Worm (Caenorhabditis elegans): Measurements from ENCODE around the gene ttbk-6.

Gene ttbk-6

DNA sequence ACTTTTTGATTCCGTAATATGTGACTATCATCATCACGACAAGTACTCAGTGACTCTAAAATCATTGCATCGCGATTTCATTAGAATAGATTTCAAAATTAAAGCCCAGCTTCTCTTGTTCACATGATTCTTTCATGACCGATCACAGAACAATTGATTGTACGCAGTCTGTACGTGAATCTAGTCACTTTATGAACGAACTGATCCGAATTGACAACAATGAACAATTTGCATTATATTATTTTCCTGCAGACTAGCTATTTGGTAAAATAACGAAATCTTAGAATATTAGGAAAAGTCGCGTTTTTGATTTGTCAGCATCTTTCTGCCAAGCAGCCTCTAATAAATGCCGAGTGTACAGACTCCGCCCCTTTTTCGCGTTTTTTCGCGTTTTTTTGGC is 25.0 kb downstream of the ttbk-6 start (continued):
- no peak for TF ChIP-seq vab-7 (GFP tag; IDR thresholded peaks at IDR 0.05)
- no peak for TF ChIP-seq daf-19 (GFP tag; conservative IDR thresholded peaks at IDR 0.05)
- no peak for TF ChIP-seq mdl-1 (tag; optimal IDR thresholded peaks at IDR 0.05)
- TF ChIP-seq madf-5 (GFP tag; IDR thresholded peaks at IDR 0.05) = no peak
- TF ChIP-seq aly-2 (tag; optimal IDR thresholded peaks at IDR 0.05) = no peak
- TF ChIP-seq mdt-29 (GFP tag; IDR thresholded peaks at IDR 0.05) = no peak
- TF ChIP-seq ztf-7 (tag; optimal IDR thresholded peaks at IDR 0.05) = no peak

DNA sequence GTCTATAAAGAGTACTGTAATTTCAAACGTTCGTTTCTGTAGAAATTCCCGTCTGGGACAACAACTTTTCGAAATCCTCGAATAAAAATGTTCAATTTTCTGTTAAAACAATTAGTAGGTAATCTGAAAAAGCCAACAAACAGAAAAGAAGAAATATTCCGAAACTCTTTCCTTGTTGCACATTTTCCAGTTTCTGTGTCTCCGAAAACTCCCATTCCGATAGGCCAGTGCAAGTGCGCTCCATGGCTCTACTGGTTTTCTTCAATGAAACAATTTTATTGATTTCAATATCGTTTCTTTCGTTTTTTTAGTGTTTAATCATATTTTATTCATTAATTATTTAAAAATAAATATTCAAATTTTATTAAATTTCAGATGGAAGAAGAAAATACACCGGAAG is 28.1 kb downstream of the ttbk-6 start, which contains the start of gene F54D8.6:
Gene F54D8.6 (plus strand): TSS at position 370 of the 400 bp plus-strand sequence.
- TF ChIP-seq ces-1 (GFP tag; optimal IDR thresholded peaks at IDR 0.05) (no peak), nhr-28 (tag; optimal IDR thresholded peaks at IDR 0.05) (peak; percentile 18), cey-2 (tag; optimal IDR thresholded peaks at IDR 0.05; ENCODE audit: borderline replicate concordance, insufficient read depth) (no peak), dve-1 (tag; optimal IDR thresholded peaks at IDR 0.05; ENCODE audit: insufficient read depth) (no peak), lir-3 (tag; optimal IDR thresholded peaks at IDR 0.05) (no peak), vab-7 (GFP tag; IDR thresholded peaks at IDR 0.05) (no peak), snpc-1.2 (GFP tag; IDR thresholded peaks at IDR 0.05) (no peak), mes-2 (tag; optimal IDR thresholded peaks at IDR 0.05; ENCODE audit: poor library complexity, severe bottlenecking) (peak; percentile 93), Y48G9A.11 (GFP tag; IDR thresholded peaks at IDR 0.05) (no peak), ztf-7 (tag; optimal IDR thresholded peaks at IDR 0.05) (no peak), jun-1 (tag; optimal IDR thresholded peaks at IDR 0.05) (no peak), madf-5 (GFP tag; IDR thresholded peaks at IDR 0.05) (no peak), duxl-1 (tag; optimal IDR thresholded peaks at IDR 0.05; ENCODE audit: poor library complexity) (no peak), arid-1 (GFP tag; conservative IDR thresholded peaks at IDR 0.05) (no peak), fos-1 (tag; optimal IDR thresholded peaks at IDR 0.05) (no peak), set-16 (GFP tag; IDR thresholded peaks at IDR 0.05) (no peak), saeg-2 (GFP tag; IDR thresholded peaks at IDR 0.05) (no peak), unc-130 (GFP tag; optimal IDR thresholded peaks at IDR 0.05) (peak; percentile 10), dmd-9 (GFP tag; IDR thresholded peaks at IDR 0.05) (no peak), nhr-42 (GFP tag; IDR thresholded peaks at IDR 0.05) (no peak), gei-8 (GFP tag; optimal IDR thresholded peaks at IDR 0.05) (no peak), Y105C5A.15 (GFP tag; IDR thresholded peaks at IDR 0.05) (no peak), zip-2 (tag; optimal IDR thresholded peaks at IDR 0.05) (no peak), dmd-6 (GFP tag; IDR thresholded peaks at IDR 0.05) (no peak), hlh-11 (tag; optimal IDR thresholded peaks at IDR 0.05) (peak; percentile 5), mxl-3 (GFP tag; optimal IDR thresholded peaks at IDR 0.05) (no peak), lin-29 (GFP tag; IDR thresholded peaks at IDR 0.05) (no peak), lin-15B (tag; optimal IDR thresholded peaks at IDR 0.05) (no peak), fkh-10 (GFP tag; optimal IDR thresholded peaks at IDR 0.05) (no peak), R02D3.7 (tag; optimal IDR thresholded peaks at IDR 0.05) (no peak), T20F7.1 (GFP tag; optimal IDR thresholded peaks at IDR 0.05) (no peak), lim-7 (GFP tag; IDR thresholded peaks at IDR 0.05) (no peak), daf-12 (tag; optimal IDR thresholded peaks at IDR 0.05) (no peak), snpc-4 (tag; optimal IDR thresholded peaks at IDR 0.05) (no peak), F49E8.2 (tag; optimal IDR thresholded peaks at IDR 0.05; ENCODE audit: borderline replicate concordance) (no peak), ceh-62 (tag; optimal IDR thresholded peaks at IDR 0.05) (no peak), lsy-2 (tag; optimal IDR thresholded peaks at IDR 0.05) (peak in 1 of 2 experiments; percentile 63), ztf-11 (tag; optimal IDR thresholded peaks at IDR 0.05) (no peak), lin-1 (GFP tag; IDR thresholded peaks at IDR 0.05) (no peak), ceh-44 (GFP tag; IDR thresholded peaks at IDR 0.05) (no peak), dpl-1 (GFP tag; optimal IDR thresholded peaks at IDR 0.05) (peak; percentile 40), nhr-6 (tag; optimal IDR thresholded peaks at IDR 0.05) (no peak), rbr-2 (tag; optimal IDR thresholded peaks at IDR 0.05) (no peak), ceh-32 (tag; optimal IDR thresholded peaks at IDR 0.05; ENCODE audit: poor library complexity) (no peak), pha-4 (GFP tag; IDR thresholded peaks at IDR 0.05) (no peak), pha-4 (tag; optimal IDR thresholded peaks at IDR 0.05) (no peak)
